Fruit fly (Drosophila melanogaster) whole organism, embryonic: ENCODE data around the gene CG6790.

Source experiments
- BEAF-32 ChIP-seq: fragments of 200-800 bp; sonication (Bioruptor generic); optimal IDR thresholded peaks from 3 replicates; lab custom pipeline; 2017; ENCODE audit warnings: missing biosample characterization, missing genetic modification characterization, mild to moderate bottlenecking, moderate library complexity, missing genetic modification reagents
- Bgb ChIP-seq: fragments of 200-800 bp; sonication (Bioruptor generic); IDR thresholded peaks from 2 replicates; pipeline ENCODE4 v1.3.6; 2022; ENCODE audit warnings: missing biosample characterization, missing genetic modification characterization; ENCODE audit not compliant: partially characterized antibody
- CG10147 ChIP-seq: fragments of 200-800 bp; sonication (Bioruptor generic); optimal IDR thresholded peaks from 2 replicates; lab custom pipeline; 2019; ENCODE audit warnings: missing biosample characterization, mild to moderate bottlenecking, missing genetic modification characterization, moderate library complexity
- CG13624 ChIP-seq: fragments of 200-800 bp; sonication (Bioruptor generic); optimal IDR thresholded peaks from 2 replicates; lab custom pipeline; 2016; ENCODE audit warnings: missing biosample characterization, missing genetic modification characterization
- CG17359 ChIP-seq: fragments of 200-800 bp; sonication (Bioruptor generic); optimal IDR thresholded peaks from 3 replicates; lab custom pipeline; 2018; ENCODE audit warnings: missing biosample characterization, mild to moderate bottlenecking, missing genetic modification characterization, moderate library complexity
- CG3163 ChIP-seq: fragments of 200-800 bp; sonication (Bioruptor generic); optimal IDR thresholded peaks from 3 replicates; lab custom pipeline; 2016; ENCODE audit warnings: missing biosample characterization, missing genetic modification characterization
- CG3407 ChIP-seq: fragments of 200-800 bp; sonication (Bioruptor generic); optimal IDR thresholded peaks from 2 replicates; lab custom pipeline; 2018; ENCODE audit warnings: missing biosample characterization, mild to moderate bottlenecking, missing genetic modification characterization
- CG34224 ChIP-seq: fragments of 200-800 bp; sonication (Bioruptor generic); IDR thresholded peaks from 3 replicates; pipeline ENCODE4 v1.3.6; 2022; ENCODE audit warnings: missing biosample characterization, missing genetic modification characterization; ENCODE audit not compliant: partially characterized antibody
- CG3726 ChIP-seq: fragments of 200-800 bp; sonication (Bioruptor generic); IDR thresholded peaks from 3 replicates; pipeline ENCODE4, ENCODE4 v1.3.6; 2022; ENCODE audit warnings: missing biosample characterization, missing genetic modification characterization
- CG3838 ChIP-seq: fragments of 200-800 bp; sonication (Bioruptor generic); optimal IDR thresholded peaks from 3 replicates; lab custom pipeline; 2016; ENCODE audit warnings: missing biosample characterization, missing genetic modification characterization
- CG42726 ChIP-seq: fragments of 200-800 bp; sonication (Bioruptor generic); IDR thresholded peaks from 2 replicates; pipeline ENCODE4 v1.3.6; 2022; ENCODE audit warnings: missing biosample characterization, missing genetic modification characterization; ENCODE audit not compliant: partially characterized antibody
- CG4404 ChIP-seq: fragments of 200-800 bp; sonication (Bioruptor generic); IDR thresholded peaks from 2 replicates; pipeline ENCODE4 v1.3.6; 2022; ENCODE audit warnings: missing biosample characterization, missing genetic modification characterization
- CG4854 ChIP-seq: fragments of 200-800 bp; sonication (Bioruptor generic); optimal IDR thresholded peaks from 2 replicates; lab custom pipeline; 2016; ENCODE audit warnings: missing biosample characterization, missing genetic modification characterization, inconsistent platforms
- CG6683 ChIP-seq: fragments of 200-800 bp; sonication (Bioruptor generic); optimal IDR thresholded peaks from 2 replicates; lab custom pipeline; 2017; ENCODE audit warnings: missing biosample characterization, mild to moderate bottlenecking, missing genetic modification characterization, missing genetic modification reagents
- CG6689 ChIP-seq: fragments of 200-800 bp; sonication (Bioruptor generic); IDR thresholded peaks from 2 replicates; pipeline ENCODE4 v1.3.6; 2022; ENCODE audit warnings: missing biosample characterization, missing genetic modification characterization
- CG7963 ChIP-seq: fragments of 200-800 bp; sonication (Bioruptor generic); IDR thresholded peaks from 3 replicates; pipeline ENCODE4 v1.3.6; 2022; ENCODE audit warnings: missing biosample characterization, missing genetic modification characterization; ENCODE audit not compliant: partially characterized antibody
- CG8290 ChIP-seq, 3 experiments: fragments of 200-800 bp; sonication (Bioruptor generic); optimal IDR thresholded peaks; 2 replicates each; lab custom pipeline; 2016 to 2019; ENCODE audit warnings: missing biosample characterization in 3 of 3, missing genetic modification characterization in 3 of 3, mild to moderate bottlenecking in 2 of 3, moderate library complexity in 1 of 3
- CHES-1-like ChIP-seq: fragments of 200-800 bp; sonication (Bioruptor generic); optimal IDR thresholded peaks from 2 replicates; lab custom pipeline; 2016; ENCODE audit warnings: missing biosample characterization, missing genetic modification characterization
- Doc2 ChIP-seq: fragments of 200-800 bp; sonication (Bioruptor generic); IDR thresholded peaks from 2 replicates; pipeline ENCODE4 v1.3.6; 2022; ENCODE audit warnings: missing biosample characterization, missing genetic modification characterization
- Dp ChIP-seq: fragments of 200-800 bp; sonication (Bioruptor generic); optimal IDR thresholded peaks from 2 replicates; lab custom pipeline; 2018; ENCODE audit warnings: missing biosample characterization, mild to moderate bottlenecking, missing genetic modification characterization, moderate library complexity
- E2f2 ChIP-seq: fragments of 200-800 bp; sonication (Bioruptor generic); IDR thresholded peaks from 2 replicates; pipeline ENCODE4 v1.3.6; 2022; ENCODE audit warnings: missing biosample characterization, missing genetic modification characterization
- Ets97D ChIP-seq: fragments of 200-800 bp; sonication (Bioruptor generic); optimal IDR thresholded peaks from 3 replicates; lab custom pipeline; 2016; ENCODE audit warnings: missing biosample characterization, missing genetic modification characterization
- Nf-YC ChIP-seq: fragments of 200-800 bp; optimal IDR thresholded peaks from 3 replicates; lab custom pipeline; 2019; ENCODE audit warnings: missing biosample characterization, mild to moderate bottlenecking, missing genetic modification characterization, moderate library complexity
- Poxn ChIP-seq: fragments of 200-800 bp; sonication (Bioruptor generic); IDR thresholded peaks from 2 replicates; pipeline ENCODE4 v1.3.6; 2022; ENCODE audit warnings: missing biosample characterization, missing genetic modification characterization
- Sry-δ ChIP-seq: fragments of 200-800 bp; sonication (Bioruptor generic); optimal IDR thresholded peaks from 2 replicates; lab custom pipeline; 2016; ENCODE audit warnings: missing biosample characterization, missing genetic modification characterization
- Stat92E ChIP-seq, 3 experiments: fragments of >200 bp in 2 of 3; fragments of 200-800 bp in 1 of 3; sonication (Bioruptor generic) in 1 of 3; optimal IDR thresholded peaks; 2 replicates each; lab custom pipeline; 2017 to 2019; ENCODE audit warnings: missing biosample characterization in 3 of 3, missing genetic modification characterization in 3 of 3, mild to moderate bottlenecking in 1 of 3, moderate library complexity in 1 of 3
- Usf ChIP-seq: fragments of 200-800 bp; sonication (Bioruptor generic); optimal IDR thresholded peaks from 2 replicates; lab custom pipeline; 2017; ENCODE audit warnings: missing genotype, missing biosample characterization, missing genetic modification characterization
- YL-1 ChIP-seq: fragments of 200-800 bp; sonication (Bioruptor generic); optimal IDR thresholded peaks from 3 replicates; lab custom pipeline; 2017; ENCODE audit warnings: missing biosample characterization, mild to moderate bottlenecking, missing genetic modification characterization
- ato ChIP-seq: fragments of 200-800 bp; sonication (Bioruptor generic); IDR thresholded peaks from 2 replicates; pipeline ENCODE4 v1.3.6; 2022; ENCODE audit warnings: missing biosample characterization, missing genetic modification characterization; ENCODE audit not compliant: partially characterized antibody
- bbx ChIP-seq: fragments of 200-800 bp; sonication (Bioruptor generic); IDR thresholded peaks from 2 replicates; pipeline ENCODE4 v1.3.6; 2022; ENCODE audit warnings: missing biosample characterization, missing genetic modification characterization; ENCODE audit not compliant: partially characterized antibody
- bigmax ChIP-seq: fragments of 200-800 bp; sonication (Bioruptor generic); optimal IDR thresholded peaks from 2 replicates; lab custom pipeline; 2018; ENCODE audit warnings: missing biosample characterization, mild to moderate bottlenecking, missing genetic modification characterization
- ewg ChIP-seq: fragments of 200-800 bp; sonication (Bioruptor generic); optimal IDR thresholded peaks from 3 replicates; lab custom pipeline; 2017; ENCODE audit warnings: mild to moderate bottlenecking, missing biosample characterization, missing genetic modification reagents, missing genetic modification characterization
- fd102C ChIP-seq: fragments of 200-800 bp; sonication (Bioruptor generic); optimal IDR thresholded peaks from 2 replicates; lab custom pipeline; 2018; ENCODE audit warnings: missing biosample characterization, mild to moderate bottlenecking, missing genetic modification characterization, moderate library complexity
- fru ChIP-seq: fragments of >200 bp; optimal IDR thresholded peaks from 2 replicates; lab custom pipeline; 2017
- gfzf ChIP-seq: fragments of 200-800 bp; sonication (Bioruptor generic); optimal IDR thresholded peaks from 2 replicates; lab custom pipeline; 2016; ENCODE audit warnings: missing biosample characterization, mild to moderate bottlenecking, missing genetic modification characterization, moderate library complexity
- hbn ChIP-seq: fragments of 200-800 bp; sonication (Bioruptor generic); IDR thresholded peaks from 2 replicates; pipeline ENCODE4 v1.3.6; 2022; ENCODE audit warnings: missing biosample characterization, missing genetic modification characterization; ENCODE audit not compliant: partially characterized antibody
- inv ChIP-seq: fragments of 200-800 bp; sonication (Bioruptor generic); IDR thresholded peaks from 2 replicates; pipeline ENCODE4 v1.3.6; 2022; ENCODE audit warnings: missing biosample characterization, missing genetic modification characterization; ENCODE audit not compliant: partially characterized antibody
- klu ChIP-seq: fragments of 200-800 bp; sonication (Bioruptor generic); IDR thresholded peaks from 2 replicates; pipeline ENCODE4 v1.3.6; 2022; ENCODE audit warnings: missing biosample characterization, missing genetic modification characterization
- nmo ChIP-seq: fragments of 200-800 bp; sonication (Bioruptor generic); optimal IDR thresholded peaks from 2 replicates; lab custom pipeline; 2018; ENCODE audit warnings: missing biosample characterization, mild to moderate bottlenecking, missing genetic modification characterization, moderate library complexity
- pnt ChIP-seq: fragments of 200-800 bp; sonication (Bioruptor generic); optimal IDR thresholded peaks from 3 replicates; lab custom pipeline; 2016; ENCODE audit warnings: missing biosample characterization, missing genetic modification characterization
- row ChIP-seq: fragments of 200-800 bp; sonication (Bioruptor generic); IDR thresholded peaks from 3 replicates; pipeline ENCODE4 v1.3.6; 2022; ENCODE audit warnings: missing biosample characterization, missing genetic modification characterization
- run ChIP-seq: fragments of 200-800 bp; sonication (Bioruptor generic); optimal IDR thresholded peaks from 3 replicates; lab custom pipeline; 2018; ENCODE audit warnings: missing biosample characterization, mild to moderate bottlenecking, missing genetic modification characterization
- salm ChIP-seq: fragments of 200-800 bp; sonication (Bioruptor generic); optimal IDR thresholded peaks from 2 replicates; lab custom pipeline; 2018; ENCODE audit warnings: missing biosample characterization, mild to moderate bottlenecking, missing genetic modification characterization
- slp2 ChIP-seq: fragments of 200-800 bp; sonication (Bioruptor generic); optimal IDR thresholded peaks from 2 replicates; lab custom pipeline; 2016; ENCODE audit warnings: missing biosample characterization, missing genetic modification characterization
- sna ChIP-seq: fragments of 200-800 bp; sonication (Bioruptor generic); IDR thresholded peaks from 2 replicates; pipeline ENCODE4 v1.3.6; 2022; ENCODE audit warnings: missing biosample characterization, missing genetic modification characterization; ENCODE audit not compliant: partially characterized antibody
- tna ChIP-seq: fragments of 200-800 bp; sonication (Bioruptor generic); IDR thresholded peaks from 2 replicates; pipeline ENCODE4 v1.3.6; 2022; ENCODE audit warnings: missing biosample characterization, missing genetic modification characterization; ENCODE audit not compliant: partially characterized antibody
- trem ChIP-seq: fragments of 200-800 bp; optimal IDR thresholded peaks from 3 replicates; lab custom pipeline; 2019; ENCODE audit warnings: missing biosample characterization, mild to moderate bottlenecking, missing genetic modification characterization, moderate library complexity
- tx ChIP-seq: fragments of 200-800 bp; sonication (Bioruptor generic); optimal IDR thresholded peaks from 2 replicates; lab custom pipeline; 2016; ENCODE audit warnings: missing biosample characterization, missing genetic modification characterization
- vfl ChIP-seq: fragments of 200-800 bp; sonication (Bioruptor generic); optimal IDR thresholded peaks from 2 replicates; lab custom pipeline; 2016; ENCODE audit warnings: missing biosample characterization, missing genetic modification characterization
- wek ChIP-seq: fragments of 200-800 bp; sonication (Bioruptor generic); optimal IDR thresholded peaks from 3 replicates; lab custom pipeline; 2018; ENCODE audit warnings: missing biosample characterization, mild to moderate bottlenecking, missing genetic modification characterization, moderate library complexity

CG6790 gene

DNA sequence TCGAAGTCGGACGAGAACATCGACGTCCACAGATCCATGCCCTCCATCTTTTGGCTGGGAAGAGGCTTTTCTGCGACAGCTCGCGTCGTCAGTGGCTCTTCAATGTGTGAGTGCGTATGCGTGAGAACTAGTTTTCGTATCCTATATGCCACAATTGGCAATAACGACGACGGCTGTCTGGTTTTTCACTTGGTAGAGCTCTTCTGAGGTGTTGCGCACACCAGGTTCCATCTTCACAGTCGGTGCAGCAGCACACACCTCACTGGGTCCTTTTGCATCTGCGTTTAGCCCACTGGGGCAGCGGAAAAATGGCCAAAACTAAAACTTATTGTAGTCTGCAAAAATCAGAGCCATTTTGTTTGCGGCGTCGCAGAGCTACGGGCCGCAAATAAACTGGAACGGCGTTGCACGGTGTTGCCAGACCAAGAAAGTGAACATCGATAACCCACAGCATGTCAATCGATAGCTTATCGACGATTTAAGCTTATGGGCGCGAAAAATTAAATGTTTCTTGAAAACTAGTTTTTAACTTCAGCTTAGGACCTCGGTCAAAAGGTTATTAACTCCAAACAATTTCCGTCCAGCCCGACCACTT is 11.3 kb upstream of the CG6790 start, which contains the start of gene CG6791 (continued):
- peak; percentile 47 for TF ChIP-seq trem
- no peak for TF ChIP-seq CG3838 (GFP tag; lab: Kevin White, UChicago)
- TF ChIP-seq CG7963 (GFP tag; lab: Robert Waterston, UW), result peak; percentile 73
- no peak for TF ChIP-seq CG3407 (GFP tag; lab: Kevin White, UChicago)
- TF ChIP-seq Sry-δ (GFP tag; lab: Kevin White, UChicago), result peak; percentile 74
- peak; percentile 81 for TF ChIP-seq CG34224 (GFP tag; lab: Robert Waterston, UW)
- peak; percentile 4 for TF ChIP-seq CHES-1-like (GFP tag; lab: Kevin White, UChicago)
- no peak for TF ChIP-seq CG13624 (GFP tag; lab: Kevin White, UChicago)
- peak; percentile 22 for TF ChIP-seq gfzf (GFP tag; lab: Kevin White, UChicago)
- peak; percentile 93 for TF ChIP-seq bbx (GFP tag; lab: Robert Waterston, UW)
- TF ChIP-seq klu (GFP tag; lab: Robert Waterston, UW), result no peak
- TF ChIP-seq nmo, result peak; percentile 16
- no peak for TF ChIP-seq salm
- TF ChIP-seq sna, result peak; percentile 78
- peak; percentile 89 for TF ChIP-seq CG42726 (GFP tag; lab: Robert Waterston, UW)
- no peak for TF ChIP-seq Usf (GFP tag; lab: Kevin White, UChicago)
- TF ChIP-seq CG3726 (GFP tag; lab: Robert Waterston, UW), result no peak
- peak; percentile 88 for TF ChIP-seq hbn (GFP tag; lab: Robert Waterston, UW)
- no peak for TF ChIP-seq vfl
- peak; percentile 89 for TF ChIP-seq BEAF-32 (GFP tag; lab: Kevin White, UChicago)
- TF ChIP-seq Dp, result peak; percentile 97
- TF ChIP-seq CG3163 (GFP tag; lab: Kevin White, UChicago), result no peak
- TF ChIP-seq Ets97D (GFP tag; lab: Kevin White, UChicago), result peak; percentile 22
- no peak for TF ChIP-seq CG17359
- peak; percentile 18 for TF ChIP-seq CG6683
- peak; percentile 92 for TF ChIP-seq YL-1 (GFP tag; lab: Kevin White, UChicago)
- peak; percentile 92 for TF ChIP-seq Bgb
- TF ChIP-seq E2f2 (GFP tag; lab: Robert Waterston, UW), result peak; percentile 99
- peak; percentile 78 for TF ChIP-seq tna (GFP tag; lab: Robert Waterston, UW)
- TF ChIP-seq inv (GFP tag; lab: Robert Waterston, UW), result peak; percentile 69
- peak in 1 of 3 experiments; percentile 13 for TF ChIP-seq Stat92E (GFP tag; optimal IDR thresholded peaks at IDR 0.05; lab: Kevin White, UChicago)
- peak; percentile 15 for TF ChIP-seq ewg (GFP tag; lab: Kevin White, UChicago)

- TF ChIP-seq CG4854 (GFP tag; lab: Kevin White, UChicago) (no peak), row (peak; percentile 85), slp2 (GFP tag; lab: Kevin White, UChicago) (no peak), fru (lab: Kevin White, UChicago) (no peak), wek (GFP tag; lab: Kevin White, UChicago) (no peak), CG6689 (peak; percentile 78), ato (GFP tag; lab: Robert Waterston, UW) (no peak), pnt (GFP tag; lab: Kevin White, UChicago) (peak; percentile 50), vfl (no peak), CG10147 (GFP tag; lab: Kevin White, UChicago) (no peak), fd102C (GFP tag; lab: Kevin White, UChicago) (no peak), tx (peak; percentile 9), CG8290 (GFP tag; optimal IDR thresholded peaks at IDR 0.05; lab: Kevin White, UChicago) (no peak), CG8290 (tag; optimal IDR thresholded peaks at IDR 0.05; lab: Kevin White, UChicago) (no peak), Poxn (GFP tag; lab: Robert Waterston, UW) (no peak), run (tag; lab: Kevin White, UChicago) (no peak), bigmax (GFP tag; lab: Kevin White, UChicago) (no peak), Doc2 (GFP tag; lab: Robert Waterston, UW) (peak; percentile 8; the same call in 1 of the 2 replicates), Nf-YC (tag; lab: Kevin White, UChicago) (no peak), CG4404 (GFP tag; lab: Robert Waterston, UW) (no peak)
These were observed 3.7 kb upstream of the CG6790 start for dm6 chr3R:11582253-11582589.
